Worm (Caenorhabditis elegans) whole organism, late embryonic: ENCODE measurements around the gene K08D12.8.

Experiments
- Y22D7AL.16 ChIP-seq: sonication (generic microtip); optimal IDR thresholded peaks from 2 replicates; lab custom pipeline; 2016; ENCODE audit warnings: missing genetic modification characterization, missing compliant biosample characterization
- hlh-30 ChIP-seq: sonication (generic microtip); optimal IDR thresholded peaks from 2 replicates; lab custom pipeline; 2017; ENCODE audit warnings: antibody characterized with exemption, missing genetic modification characterization, missing compliant biosample characterization; ENCODE audit not compliant: insufficient read depth
- pha-4 ChIP-seq: fragments of 150-350 bp; optimal IDR thresholded peaks from 2 replicates; lab custom pipeline; 2018; ENCODE audit warnings: missing biosample characterization, missing genetic modification reagents, missing genetic modification characterization
- tbx-2 ChIP-seq: sonication (generic microtip); optimal IDR thresholded peaks from 2 replicates; lab custom pipeline; 2016; ENCODE audit warnings: missing genetic modification characterization, missing compliant biosample characterization
- zip-5 ChIP-seq: sonication (generic microtip); optimal IDR thresholded peaks from 2 replicates; lab custom pipeline; 2016; ENCODE audit warnings: missing genetic modification characterization, missing compliant biosample characterization

DNA sequence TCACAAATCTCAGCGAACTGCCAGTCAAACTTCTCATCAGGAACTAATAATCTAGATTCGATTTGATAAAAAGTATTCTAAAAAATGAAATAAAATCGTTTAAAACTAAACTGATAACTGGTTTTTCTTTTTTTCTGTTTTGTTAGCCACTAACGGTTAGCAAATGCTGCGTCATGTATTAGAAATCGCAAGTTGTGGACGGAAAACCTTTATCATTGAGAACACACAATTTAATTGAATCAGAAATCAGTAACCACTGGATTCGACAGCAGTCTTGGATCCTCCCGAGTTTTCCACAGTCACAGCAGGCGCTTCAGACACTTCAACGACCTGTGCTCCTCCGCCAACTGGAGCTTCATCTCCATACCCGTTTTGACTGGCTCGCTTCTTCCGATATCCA lies 3.0 kb upstream of the K08D12.8 start:
- TF ChIP-seq pha-4 (tag; lab: Kevin White, UChicago) (no peak), zip-5 (no peak), tbx-2 (tag; lab: Kevin White, UChicago) (no peak), hlh-30 (tag; lab: Kevin White, UChicago) (no peak), Y22D7AL.16 (tag; lab: Kevin White, UChicago) (no peak)
